Fruit fly (Drosophila melanogaster) whole organism, embryonic: Measurements from ENCODE around the gene Ras85D.

Experiments
- Bdp1 ChIP-seq: fragments of 200-800 bp; sonication (Bioruptor generic); optimal IDR thresholded peaks from 3 replicates; lab custom pipeline; 2016; ENCODE audit warnings: missing biosample characterization, missing genetic modification characterization
- CG15601 ChIP-seq: fragments of 200-800 bp; sonication (Bioruptor generic); optimal IDR thresholded peaks from 3 replicates; lab custom pipeline; 2019; ENCODE audit warnings: missing biosample characterization, mild to moderate bottlenecking, missing genetic modification characterization, moderate library complexity
- CG3407 ChIP-seq: fragments of 200-800 bp; sonication (Bioruptor generic); optimal IDR thresholded peaks from 2 replicates; lab custom pipeline; 2018; ENCODE audit warnings: missing biosample characterization, mild to moderate bottlenecking, missing genetic modification characterization
- CG6272 ChIP-seq: fragments of 200-800 bp; sonication (Bioruptor generic); IDR thresholded peaks from 2 replicates; pipeline ENCODE4 v1.3.6; 2022; ENCODE audit warnings: missing biosample characterization, missing genetic modification characterization
- CG6683 ChIP-seq: fragments of 200-800 bp; sonication (Bioruptor generic); optimal IDR thresholded peaks from 2 replicates; lab custom pipeline; 2017; ENCODE audit warnings: missing biosample characterization, mild to moderate bottlenecking, missing genetic modification characterization, missing genetic modification reagents
- D19A ChIP-seq: fragments of 200-800 bp; optimal IDR thresholded peaks from 3 replicates; lab custom pipeline; 2019; ENCODE audit warnings: missing biosample characterization, mild to moderate bottlenecking, missing genetic modification characterization, moderate library complexity
- Dfd ChIP-seq, 2 experiments: fragments of >200 bp; optimal IDR thresholded peaks; 2 replicates each; lab custom pipeline; 2017; ENCODE audit warnings: missing biosample characterization in 2 of 2, missing genetic modification characterization in 2 of 2
- Hey ChIP-seq: fragments of 200-800 bp; sonication (Bioruptor generic); optimal IDR thresholded peaks from 3 replicates; lab custom pipeline; 2018; ENCODE audit warnings: missing biosample characterization, mild to moderate bottlenecking, missing genetic modification characterization
- Rfx ChIP-seq: fragments of 200-800 bp; sonication (Bioruptor generic); IDR thresholded peaks from 2 replicates; pipeline ENCODE4 v1.3.6; 2022; ENCODE audit warnings: missing biosample characterization, missing genetic modification characterization
- Sry-δ ChIP-seq: fragments of 200-800 bp; sonication (Bioruptor generic); optimal IDR thresholded peaks from 2 replicates; lab custom pipeline; 2016; ENCODE audit warnings: missing biosample characterization, missing genetic modification characterization
- abd-A ChIP-seq: fragments of 200-800 bp; sonication (Bioruptor generic); optimal IDR thresholded peaks from 3 replicates; lab custom pipeline; 2019; ENCODE audit warnings: missing biosample characterization, mild to moderate bottlenecking, missing genetic modification characterization, moderate library complexity
- pan ChIP-seq, 4 experiments: fragments of >200 bp in 3 of 4; fragments of 200-800 bp in 1 of 4; sonication (Bioruptor generic) in 1 of 4; optimal IDR thresholded peaks in 3 of 4; IDR thresholded peaks in 1 of 4; 2 replicates each; pipeline versions ENCODE4 v1.3.6 to Lab custom; 2017 to 2022; ENCODE audit warnings: missing biosample characterization in 2 of 4, missing genetic modification characterization in 2 of 4, mixed read lengths in 1 of 4
- zf30C ChIP-seq: fragments of 200-800 bp; sonication (Bioruptor generic); optimal IDR thresholded peaks from 3 replicates; lab custom pipeline; 2018; ENCODE audit warnings: missing biosample characterization, mild to moderate bottlenecking, missing genetic modification characterization

- TF ChIP-seq Dfd (GFP tag; optimal IDR thresholded peaks at IDR 0.05; lab: Kevin White, UChicago) (no peak), CG6272 (GFP tag; lab: Robert Waterston, UW) (no peak), CG6683 (GFP tag; lab: Kevin White, UChicago) (no peak), Rfx (GFP tag; lab: Robert Waterston, UW) (no peak), CG3407 (no peak), pan (optimal IDR thresholded peaks at IDR 0.05; lab: Kevin White, UChicago) (no peak), pan (GFP tag; optimal IDR thresholded peaks at IDR 0.05 in 1 of 2, IDR thresholded peaks at IDR 0.05 in 1 of 2) (no peak), zf30C (GFP tag; lab: Kevin White, UChicago) (no peak), Sry-δ (GFP tag; lab: Kevin White, UChicago) (no peak), CG15601 (tag; lab: Kevin White, UChicago) (no peak), abd-A (no peak), Hey (tag; lab: Kevin White, UChicago) (no peak), Bdp1 (GFP tag; lab: Kevin White, UChicago) (no peak), D19A (tag; lab: Kevin White, UChicago) (no peak)
These were observed 48.3 kb upstream of the Ras85D start for dm6 chr3R:9561121-9561520.
